Fruit fly (Drosophila melanogaster) whole organism: ENCODE results near the gene CG2017.

Source experiments
- CG8478 ChIP-seq: fragments of >200 bp; optimal IDR thresholded peaks from 2 replicates; lab custom pipeline; 2018; ENCODE audit warnings: inconsistent platforms
- Dll ChIP-seq: fragments of >200 bp; optimal IDR thresholded peaks from 2 replicates; lab custom pipeline; 2017
- EcR ChIP-seq, 2 experiments: fragments of >200 bp; optimal IDR thresholded peaks; 2 replicates each; lab custom pipeline; 2017; ENCODE audit warnings: missing biosample characterization in 2 of 2, missing genetic modification characterization in 2 of 2, missing genetic modification reagents in 2 of 2
- pan ChIP-seq: fragments of >200 bp; optimal IDR thresholded peaks from 2 replicates; lab custom pipeline; 2017
- psq ChIP-seq: fragments of >200 bp; optimal IDR thresholded peaks from 2 replicates; lab custom pipeline; 2017
- usp ChIP-seq: fragments of >200 bp; optimal IDR thresholded peaks from 2 replicates; lab custom pipeline; 2017; ENCODE audit warnings: missing biosample characterization, missing genetic modification characterization, mixed read lengths

DNA sequence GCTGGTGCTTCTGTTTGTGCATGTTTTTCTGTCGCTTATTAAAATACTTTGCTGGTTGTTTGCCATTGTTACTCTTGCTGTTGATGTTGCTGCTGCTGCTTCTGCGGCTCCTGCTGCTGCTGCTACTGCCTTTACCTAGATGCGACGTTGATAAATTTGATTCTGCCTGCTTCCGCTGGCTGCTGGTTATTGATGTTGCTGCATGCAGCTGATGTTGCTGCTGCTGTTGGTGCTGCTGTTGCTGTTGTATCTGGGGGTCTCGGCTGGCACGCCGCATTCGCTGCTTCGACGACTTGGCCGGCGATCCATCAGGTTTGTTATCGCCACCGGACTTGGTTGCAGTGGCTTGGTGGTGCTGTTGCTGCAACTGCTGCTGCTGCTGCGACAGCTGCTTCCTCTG, 15.2 kb upstream of the CG2017 start:
- TF ChIP-seq pan (lab: Kevin White, UChicago) (no peak), Dll (lab: Kevin White, UChicago) (no peak), EcR (GFP tag; optimal IDR thresholded peaks at IDR 0.05; lab: Kevin White, UChicago) (no peak), CG8478 (lab: Kevin White, UChicago) (no peak), usp (no peak), psq (lab: Kevin White, UChicago) (no peak)
